Worm (Caenorhabditis elegans) whole organism, L4 larva: ENCODE measurements around the gene T05G5.1.

Experiments used
- F37D6.2 ChIP-seq: sonication (generic microtip); optimal IDR thresholded peaks from 2 replicates; lab custom pipeline; 2016; ENCODE audit warnings: mild to moderate bottlenecking, missing genetic modification characterization, missing compliant biosample characterization
- F44E2.7 ChIP-seq: fragments of 200-800 bp; sonication (Bioruptor generic); IDR thresholded peaks from 2 replicates; pipeline ENCODE4 v2.1.2; 2022; ENCODE audit warnings: missing genetic modification characterization, missing compliant biosample characterization
- F49E8.2 ChIP-seq: sonication (generic microtip); optimal IDR thresholded peaks from 2 replicates; lab custom pipeline; 2016; ENCODE audit warnings: missing compliant biosample characterization, mild to moderate bottlenecking, missing genetic modification characterization, borderline replicate concordance
- R02D3.7 ChIP-seq: fragments of 150-350 bp; sonication (generic microtip); optimal IDR thresholded peaks from 3 replicates; lab custom pipeline; 2014; ENCODE audit warnings: missing biosample characterization, missing genetic modification characterization
- T20F7.1 ChIP-seq: fragments of 200-800 bp; sonication (Bioruptor generic); optimal IDR thresholded peaks from 2 replicates; lab custom pipeline; 2018; ENCODE audit warnings: mild to moderate bottlenecking, missing genetic modification characterization, missing compliant biosample characterization
- ZK546.5 ChIP-seq, 2 experiments: sonication (generic microtip); optimal IDR thresholded peaks; 2 replicates each; lab custom pipeline; 2017; ENCODE audit warnings: missing biosample characterization in 2 of 2, missing genetic modification characterization in 2 of 2
- arid-1 ChIP-seq: fragments of 200-800 bp; sonication (Bioruptor generic); conservative IDR thresholded peaks from 2 replicates; pipeline ENCODE4 v1.3.6; 2022; ENCODE audit warnings: missing genetic modification reagents, missing genetic modification characterization, missing compliant biosample characterization
- ceh-20 ChIP-seq: fragments of 200-800 bp; sonication (Bioruptor generic); IDR thresholded peaks from 2 replicates; pipeline ENCODE4 v1.3.6; 2022; ENCODE audit warnings: missing genetic modification reagents, missing genetic modification characterization, missing compliant biosample characterization
- ceh-82 ChIP-seq: sonication (generic microtip); optimal IDR thresholded peaks from 2 replicates; lab custom pipeline; 2017; ENCODE audit warnings: missing biosample characterization, missing genetic modification characterization
- ces-1 ChIP-seq: fragments of 150-350 bp; sonication (generic microtip); optimal IDR thresholded peaks from 4 replicates; lab custom pipeline; 2014; ENCODE audit warnings: missing biosample characterization, missing genetic modification reagents, missing genetic modification characterization
- cey-2 ChIP-seq: sonication (generic microtip); optimal IDR thresholded peaks from 3 replicates; lab custom pipeline; 2017; ENCODE audit warnings: missing genetic modification characterization, mild to moderate bottlenecking, missing compliant biosample characterization, antibody characterized with exemption, borderline replicate concordance; ENCODE audit not compliant: insufficient read depth
- ctbp-1 ChIP-seq: fragments of 200-800 bp; sonication (Bioruptor generic); IDR thresholded peaks from 2 replicates; pipeline ENCODE4 v1.3.6; 2022; ENCODE audit warnings: missing genetic modification reagents, missing genetic modification characterization, missing compliant biosample characterization
- daf-19 ChIP-seq: fragments of 200-800 bp; sonication (Bioruptor generic); conservative IDR thresholded peaks from 2 replicates; pipeline ENCODE4 v1.3.6; 2022; ENCODE audit warnings: missing genetic modification characterization, missing compliant biosample characterization
- daf-8 ChIP-seq: fragments of 200-800 bp; sonication (Bioruptor generic); IDR thresholded peaks from 2 replicates; pipeline ENCODE4 v1.3.6; 2022; ENCODE audit warnings: missing genetic modification characterization, missing compliant biosample characterization
- dmd-6 ChIP-seq: fragments of 200-800 bp; sonication (Bioruptor generic); IDR thresholded peaks from 2 replicates; pipeline ENCODE4 v1.3.6; 2022; ENCODE audit warnings: missing genetic modification reagents, missing genetic modification characterization, missing compliant biosample characterization
- dpl-1 ChIP-seq: fragments of 150-350 bp; optimal IDR thresholded peaks from 2 replicates; lab custom pipeline; 2014; ENCODE audit warnings: missing biosample characterization, missing genetic modification reagents, missing genetic modification characterization
- duxl-1 ChIP-seq: sonication (generic microtip); optimal IDR thresholded peaks from 2 replicates; lab custom pipeline; 2016; ENCODE audit warnings: mild to moderate bottlenecking, missing genetic modification characterization, moderate library complexity, missing compliant biosample characterization; ENCODE audit not compliant: poor library complexity
- egl-43 ChIP-seq: fragments of 200-800 bp; sonication (Bioruptor generic); IDR thresholded peaks from 2 replicates; pipeline ENCODE4 v1.3.6; 2022; ENCODE audit warnings: missing genetic modification reagents, missing genetic modification characterization, missing compliant biosample characterization
- fkh-10 ChIP-seq: fragments of 150-350 bp; optimal IDR thresholded peaks from 2 replicates; lab custom pipeline; 2014; ENCODE audit warnings: missing biosample characterization, missing genetic modification reagents, missing genetic modification characterization
- fos-1 ChIP-seq: fragments of 150-350 bp; optimal IDR thresholded peaks from 2 replicates; lab custom pipeline; 2014; ENCODE audit warnings: missing biosample characterization, missing genetic modification characterization
- gei-8 ChIP-seq: fragments of 200-800 bp; sonication (Bioruptor generic); optimal IDR thresholded peaks from 2 replicates; lab custom pipeline; 2018; ENCODE audit warnings: mild to moderate bottlenecking, missing genetic modification characterization, missing compliant biosample characterization
- hlh-30 ChIP-seq: sonication (generic microtip); optimal IDR thresholded peaks from 2 replicates; lab custom pipeline; 2017; ENCODE audit warnings: antibody characterized with exemption, mild to moderate bottlenecking, missing genetic modification characterization, missing compliant biosample characterization; ENCODE audit not compliant: insufficient read depth
- jun-1 ChIP-seq: fragments of 150-350 bp; optimal IDR thresholded peaks from 2 replicates; lab custom pipeline; 2014; ENCODE audit warnings: missing biosample characterization, missing genetic modification reagents, missing genetic modification characterization
- lin-1 ChIP-seq: fragments of 200-800 bp; sonication (Bioruptor generic); IDR thresholded peaks from 2 replicates; pipeline ENCODE4 v1.3.6; 2022; ENCODE audit warnings: missing genetic modification reagents, missing genetic modification characterization, missing compliant biosample characterization
- lin-29 ChIP-seq: fragments of 200-800 bp; sonication (Bioruptor generic); IDR thresholded peaks from 2 replicates; pipeline ENCODE4 v1.3.6; 2022; ENCODE audit warnings: missing genetic modification reagents, missing genetic modification characterization, missing compliant biosample characterization
- lir-3 ChIP-seq: sonication (generic microtip); optimal IDR thresholded peaks from 2 replicates; lab custom pipeline; 2016; ENCODE audit warnings: mild to moderate bottlenecking, missing genetic modification characterization, missing compliant biosample characterization
- mes-2 ChIP-seq: sonication (generic microtip); optimal IDR thresholded peaks from 2 replicates; lab custom pipeline; 2016; ENCODE audit warnings: missing genotype, mild to moderate bottlenecking, missing genetic modification characterization, missing compliant biosample characterization; ENCODE audit not compliant: poor library complexity, severe bottlenecking
- mxl-2 ChIP-seq: fragments of 200-800 bp; sonication (Bioruptor generic); conservative IDR thresholded peaks from 2 replicates; pipeline ENCODE4 v1.3.6; 2022; ENCODE audit warnings: missing genetic modification reagents, missing genetic modification characterization, missing compliant biosample characterization
- mxl-3 ChIP-seq: fragments of 200-800 bp; sonication (Bioruptor generic); optimal IDR thresholded peaks from 2 replicates; lab custom pipeline; 2018; ENCODE audit warnings: mild to moderate bottlenecking, missing genetic modification characterization, missing compliant biosample characterization
- nhr-10 ChIP-seq: fragments of 150-350 bp; optimal IDR thresholded peaks from 2 replicates; lab custom pipeline; 2014; ENCODE audit warnings: missing biosample characterization, missing genetic modification characterization
- nhr-102 ChIP-seq: sonication (generic microtip); optimal IDR thresholded peaks from 2 replicates; lab custom pipeline; 2016; ENCODE audit warnings: mild to moderate bottlenecking, missing genetic modification characterization, moderate library complexity, missing compliant biosample characterization
- nhr-11 ChIP-seq: fragments of 150-350 bp; optimal IDR thresholded peaks from 2 replicates; lab custom pipeline; 2014; ENCODE audit warnings: missing biosample characterization, missing genetic modification characterization
- nhr-111 ChIP-seq: fragments of 200-800 bp; sonication (Bioruptor generic); optimal IDR thresholded peaks from 2 replicates; lab custom pipeline; 2018; ENCODE audit warnings: mild to moderate bottlenecking, missing genetic modification characterization, missing compliant biosample characterization
- nhr-237 ChIP-seq: sonication (generic microtip); optimal IDR thresholded peaks from 2 replicates; lab custom pipeline; 2017; ENCODE audit warnings: missing biosample characterization, missing genetic modification characterization
- nhr-25 ChIP-seq: sonication (generic microtip); optimal IDR thresholded peaks from 2 replicates; lab custom pipeline; 2017; ENCODE audit warnings: missing genetic modification characterization, mild to moderate bottlenecking, missing compliant biosample characterization, antibody characterized with exemption, moderate library complexity, borderline replicate concordance; ENCODE audit not compliant: insufficient read depth
- nhr-6 ChIP-seq: fragments of 150-350 bp; optimal IDR thresholded peaks from 2 replicates; lab custom pipeline; 2014; ENCODE audit warnings: missing biosample characterization, missing genetic modification characterization
- nhr-76 ChIP-seq: fragments of 150-350 bp; optimal IDR thresholded peaks from 2 replicates; lab custom pipeline; 2014; ENCODE audit warnings: missing biosample characterization, missing genetic modification characterization
- nhr-77 ChIP-seq: fragments of 150-350 bp; optimal IDR thresholded peaks from 2 replicates; lab custom pipeline; 2014; ENCODE audit warnings: missing biosample characterization, missing genetic modification characterization
- pha-4 ChIP-seq, 2 experiments: fragments of 150-350 bp in 1 of 2; fragments of 200-800 bp in 1 of 2; sonication (Bioruptor generic) in 1 of 2; IDR thresholded peaks in 1 of 2; optimal IDR thresholded peaks in 1 of 2; 2 replicates each; pipeline versions ENCODE4 v1.3.6 to Lab custom; 2014 to 2022; ENCODE audit warnings: missing genetic modification characterization in 2 of 2, missing genetic modification reagents in 2 of 2, missing biosample characterization in 1 of 2, missing compliant biosample characterization in 1 of 2
- php-3 ChIP-seq: fragments of 200-800 bp; sonication (Bioruptor generic); IDR thresholded peaks from 2 replicates; pipeline ENCODE4 v1.3.6; 2022; ENCODE audit warnings: missing genetic modification reagents, missing genetic modification characterization, missing compliant biosample characterization
- pqm-1 ChIP-seq: sonication (generic microtip); optimal IDR thresholded peaks from 2 replicates; lab custom pipeline; 2017; ENCODE audit warnings: missing biosample characterization, missing genetic modification characterization
- saeg-2 ChIP-seq: fragments of 200-800 bp; sonication (Bioruptor generic); IDR thresholded peaks from 2 replicates; pipeline ENCODE4 v1.3.6; 2022; ENCODE audit warnings: missing genetic modification reagents, missing genetic modification characterization, missing compliant biosample characterization
- spr-3 ChIP-seq: fragments of 200-800 bp; sonication (Bioruptor generic); optimal IDR thresholded peaks from 2 replicates; lab custom pipeline; 2018; ENCODE audit warnings: mild to moderate bottlenecking, missing genetic modification characterization, missing compliant biosample characterization
- unc-39 ChIP-seq: sonication (generic microtip); optimal IDR thresholded peaks from 2 replicates; lab custom pipeline; 2017; ENCODE audit warnings: missing biosample characterization, missing genetic modification characterization
- unc-62 ChIP-seq, 3 experiments: fragments of 150-350 bp in 1 of 3; sonication (generic microtip); optimal IDR thresholded peaks in 2 of 3; peaks in 1 of 3; 1 replicate in 1 of 3; 2 replicates in 2 of 3; lab custom pipeline; 2014 to 2017; ENCODE audit warnings: missing biosample characterization in 3 of 3, missing genetic modification characterization in 3 of 3, missing genetic modification reagents in 3 of 3, missing genotype in 1 of 3
- zag-1 ChIP-seq: fragments of 150-350 bp; optimal IDR thresholded peaks from 2 replicates; lab custom pipeline; 2014; ENCODE audit warnings: missing biosample characterization, missing genetic modification characterization
- zfp-2 ChIP-seq: sonication (generic microtip); optimal IDR thresholded peaks from 2 replicates; lab custom pipeline; 2016; ENCODE audit warnings: mild to moderate bottlenecking, missing genetic modification characterization, missing compliant biosample characterization
- zip-11 ChIP-seq: fragments of 200-800 bp; sonication (Bioruptor generic); IDR thresholded peaks from 2 replicates; pipeline ENCODE4 v1.3.6; 2022; ENCODE audit warnings: missing genetic modification characterization, missing compliant biosample characterization

T05G5.1 gene

ce11 chrIII:9780665-9781304, 37.6 kb upstream of the T05G5.1 start, which contains the start of gene vha-1 (continued):
- no peak for TF ChIP-seq daf-8 (GFP tag; lab: Robert Waterston, UW)
- peak; percentile 52 for TF ChIP-seq ctbp-1 (GFP tag; lab: Robert Waterston, UW)
- TF ChIP-seq ces-1 (GFP tag; lab: Kevin White, UChicago), result no peak
- no peak for TF ChIP-seq cey-2 (tag; lab: Kevin White, UChicago)
- TF ChIP-seq fkh-10, result peak; percentile 26
- TF ChIP-seq nhr-10 (tag; lab: Kevin White, UChicago), result peak; percentile 78
- no peak for TF ChIP-seq F44E2.7
- TF ChIP-seq nhr-6 (tag; lab: Kevin White, UChicago), result peak; percentile 89
- no peak for TF ChIP-seq F49E8.2 (tag; lab: Kevin White, UChicago)
- peak; percentile 44 for TF ChIP-seq arid-1 (GFP tag; lab: Robert Waterston, UW)
- TF ChIP-seq zip-11 (GFP tag; lab: Robert Waterston, UW), result no peak
- TF ChIP-seq zfp-2 (tag; lab: Kevin White, UChicago), result no peak
- peak in 1 of 2 experiments; percentile 95 for TF ChIP-seq unc-62 (GFP tag; optimal IDR thresholded peaks at IDR 0.05 in 1 of 2; lab: Kevin White, UChicago)
- TF ChIP-seq unc-62 (tag; optimal IDR thresholded peaks at IDR 0.05; lab: Kevin White, UChicago), result no peak
- TF ChIP-seq spr-3, result no peak
- TF ChIP-seq daf-19 (GFP tag; lab: Robert Waterston, UW), result no peak
- TF ChIP-seq mxl-3 (GFP tag; lab: Kevin White, UChicago), result peak; percentile 86
- TF ChIP-seq nhr-25 (tag; lab: Kevin White, UChicago), result peak; percentile 66
- peak; percentile 70 for TF ChIP-seq hlh-30 (tag; lab: Kevin White, UChicago)
- peak; percentile 80 for TF ChIP-seq nhr-11 (tag; lab: Kevin White, UChicago)
- TF ChIP-seq dpl-1 (GFP tag; lab: Kevin White, UChicago), result peak; percentile 74
- peak; percentile 80 for TF ChIP-seq lin-1 (GFP tag; lab: Robert Waterston, UW)
- TF ChIP-seq jun-1 (tag; lab: Kevin White, UChicago), result peak; percentile 71
- peak; percentile 7 for TF ChIP-seq F37D6.2 (tag; lab: Kevin White, UChicago)
- TF ChIP-seq gei-8, result no peak
- TF ChIP-seq egl-43 (GFP tag; lab: Robert Waterston, UW), result 0 out of 2 replicates have a peak, but pooled peaks have one; percentile 29
- TF ChIP-seq nhr-102 (tag; lab: Kevin White, UChicago), result peak; percentile 63
- peak; percentile 91 for TF ChIP-seq mes-2 (tag; lab: Kevin White, UChicago)
- TF ChIP-seq saeg-2 (GFP tag; lab: Robert Waterston, UW), result no peak
- TF ChIP-seq unc-39 (tag; lab: Kevin White, UChicago), result no peak
- TF ChIP-seq pha-4 (GFP tag; IDR thresholded peaks at IDR 0.05; lab: Robert Waterston, UW), result peak; percentile 60; the same call in 1 of the 2 replicates
- TF ChIP-seq pha-4 (tag; optimal IDR thresholded peaks at IDR 0.05; lab: Kevin White, UChicago), result no peak
- TF ChIP-seq nhr-77, result peak; percentile 97
- TF ChIP-seq nhr-76, result no peak
- no peak for TF ChIP-seq nhr-237 (tag; lab: Kevin White, UChicago)
- TF ChIP-seq nhr-111, result no peak
- TF ChIP-seq lir-3 (tag; lab: Kevin White, UChicago), result no peak
- no peak for TF ChIP-seq R02D3.7 (tag; lab: Kevin White, UChicago)
- no peak for TF ChIP-seq lin-29 (GFP tag; lab: Robert Waterston, UW)
- no peak for TF ChIP-seq duxl-1 (tag; lab: Kevin White, UChicago)
- no peak for TF ChIP-seq ceh-20 (GFP tag; lab: Robert Waterston, UW)
- no peak for TF ChIP-seq ZK546.5 (tag; optimal IDR thresholded peaks at IDR 0.05; lab: Kevin White, UChicago)
- no peak for TF ChIP-seq mxl-2
- no peak for TF ChIP-seq ceh-82 (tag; lab: Kevin White, UChicago)
- no peak for TF ChIP-seq zag-1
- TF ChIP-seq pqm-1 (tag; lab: Kevin White, UChicago), result peak; percentile 75
- peak; percentile 93 for TF ChIP-seq dmd-6 (GFP tag; lab: Robert Waterston, UW)
- TF ChIP-seq fos-1 (tag; lab: Kevin White, UChicago), result peak; percentile 25
- no peak for TF ChIP-seq php-3 (GFP tag; lab: Robert Waterston, UW)
- TF ChIP-seq T20F7.1 (GFP tag; lab: Kevin White, UChicago), result peak; percentile 81
